Worm (Caenorhabditis elegans): Measurements from ENCODE around the gene chd-3.

DNA sequence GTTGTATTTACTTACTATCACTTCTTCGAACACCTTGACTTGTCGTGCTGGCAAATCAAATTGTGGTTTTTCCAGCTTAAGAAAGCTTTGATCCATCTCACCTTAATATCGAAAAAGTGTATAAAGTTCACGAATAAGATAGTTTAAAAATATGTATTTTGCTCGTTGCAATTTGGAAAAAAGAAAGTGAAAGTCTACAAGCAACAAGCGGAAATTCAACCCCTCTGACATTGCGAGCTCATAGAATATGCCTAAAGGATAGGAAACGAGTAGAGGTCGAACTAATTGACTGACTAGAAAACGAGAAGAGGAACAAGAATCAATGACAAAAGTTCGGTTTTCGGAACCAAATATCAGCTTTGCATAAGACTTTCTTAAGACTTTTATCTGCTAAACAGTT lies 11.4 kb upstream of the chd-3 start, which contains the start of gene T14G8.4:
- TF ChIP-seq T22C8.4 (GFP tag; IDR thresholded peaks at IDR 0.05) (no peak), tab-1 (GFP tag; IDR thresholded peaks at IDR 0.05) (no peak), cog-1 (tag; optimal IDR thresholded peaks at IDR 0.05) (no peak), flt-1 (GFP tag; IDR thresholded peaks at IDR 0.05) (no peak), ztf-29 (GFP tag; IDR thresholded peaks at IDR 0.05) (no peak), ztf-23 (GFP tag; IDR thresholded peaks at IDR 0.05) (no peak), med-1 (GFP tag; optimal IDR thresholded peaks at IDR 0.05; ENCODE audit: insufficient read depth) (no peak), klf-2 (GFP tag; conservative IDR thresholded peaks at IDR 0.05) (no peak)

Measured in whole organism, midembryonic.